Fruit fly (Drosophila melanogaster) whole organism, embryonic: ENCODE results near the gene lama.
A peak's percentile ranks its signal among the peaks of the same experiment; 100 is the strongest.

ENCODE experiments used
- BtbVII ChIP-seq: fragments of 200-800 bp; sonication (Bioruptor generic); optimal IDR thresholded peaks from 3 replicates; lab custom pipeline; 2017; ENCODE audit warnings: missing biosample characterization, mild to moderate bottlenecking, missing genetic modification characterization
- CG10209 ChIP-seq: fragments of 200-800 bp; sonication (Bioruptor generic); optimal IDR thresholded peaks from 3 replicates; lab custom pipeline; 2017; ENCODE audit warnings: missing biosample characterization, mild to moderate bottlenecking, missing genetic modification characterization, missing genetic modification reagents
- CG12942 ChIP-seq: fragments of 200-800 bp; sonication (Bioruptor generic); optimal IDR thresholded peaks from 3 replicates; lab custom pipeline; 2016; ENCODE audit warnings: missing biosample characterization, missing genetic modification characterization
- CG13894 ChIP-seq: fragments of 200-800 bp; sonication (Bioruptor generic); optimal IDR thresholded peaks from 3 replicates; lab custom pipeline; 2018; ENCODE audit warnings: missing biosample characterization, mild to moderate bottlenecking, missing genetic modification characterization, moderate library complexity
- CG15479 ChIP-seq: fragments of 200-800 bp; sonication (Bioruptor generic); optimal IDR thresholded peaks from 3 replicates; lab custom pipeline; 2019; ENCODE audit warnings: missing biosample characterization, mild to moderate bottlenecking, missing genetic modification characterization, moderate library complexity
- CG16779 ChIP-seq: fragments of 200-800 bp; sonication (Bioruptor generic); IDR thresholded peaks from 2 replicates; pipeline ENCODE4 v1.3.6; 2022; ENCODE audit warnings: missing biosample characterization, missing genetic modification characterization
- CG17612 ChIP-seq: fragments of 200-800 bp; sonication (Bioruptor generic); IDR thresholded peaks from 2 replicates; pipeline ENCODE4 v1.3.6; 2022; ENCODE audit warnings: missing biosample characterization, missing genetic modification characterization
- CG18011 ChIP-seq: fragments of 200-800 bp; sonication (Bioruptor generic); optimal IDR thresholded peaks from 2 replicates; lab custom pipeline; 2017; ENCODE audit warnings: missing biosample characterization, missing genetic modification characterization, mild to moderate bottlenecking, moderate library complexity, missing genotype
- CG2120 ChIP-seq: fragments of 200-800 bp; sonication (Bioruptor generic); optimal IDR thresholded peaks from 3 replicates; lab custom pipeline; 2016; ENCODE audit warnings: missing biosample characterization, missing genetic modification characterization
- CG31224 ChIP-seq: fragments of 200-800 bp; sonication (Bioruptor generic); IDR thresholded peaks from 2 replicates; pipeline ENCODE4 v1.3.6; 2022; ENCODE audit warnings: missing biosample characterization, missing genetic modification characterization
- CG4282 ChIP-seq: fragments of 200-800 bp; sonication (Bioruptor generic); optimal IDR thresholded peaks from 2 replicates; lab custom pipeline; 2016; ENCODE audit warnings: missing biosample characterization, missing genetic modification characterization
- CG4360 ChIP-seq: fragments of 200-800 bp; sonication (Bioruptor generic); IDR thresholded peaks from 2 replicates; pipeline ENCODE4 v1.3.6; 2022; ENCODE audit warnings: missing biosample characterization, missing genetic modification characterization
- CG4424 ChIP-seq: fragments of 200-800 bp; sonication (Bioruptor generic); optimal IDR thresholded peaks from 3 replicates; lab custom pipeline; 2016; ENCODE audit warnings: missing biosample characterization, missing genetic modification characterization
- CG4707 ChIP-seq: fragments of 200-800 bp; sonication (Bioruptor generic); optimal IDR thresholded peaks from 2 replicates; lab custom pipeline; 2018; ENCODE audit warnings: missing biosample characterization, mild to moderate bottlenecking, missing genetic modification characterization, moderate library complexity
- CG4730 ChIP-seq: fragments of 200-800 bp; sonication (Bioruptor generic); IDR thresholded peaks from 2 replicates; pipeline ENCODE4 v1.3.6; 2022; ENCODE audit warnings: missing biosample characterization, missing genetic modification characterization
- CG4820 ChIP-seq: fragments of 200-800 bp; sonication (Bioruptor generic); optimal IDR thresholded peaks from 3 replicates; lab custom pipeline; 2016; ENCODE audit warnings: missing biosample characterization, missing genetic modification characterization
- CG7271 ChIP-seq: fragments of 200-800 bp; sonication (Bioruptor generic); optimal IDR thresholded peaks from 2 replicates; lab custom pipeline; 2018; ENCODE audit warnings: missing biosample characterization, mild to moderate bottlenecking, missing genetic modification characterization, moderate library complexity
- CG7357 ChIP-seq: fragments of 200-800 bp; sonication (Bioruptor generic); IDR thresholded peaks from 3 replicates; pipeline ENCODE4 v1.3.6; 2022; ENCODE audit warnings: missing biosample characterization, missing genetic modification characterization
- CG8089 ChIP-seq: fragments of 200-800 bp; sonication (Bioruptor generic); optimal IDR thresholded peaks from 3 replicates; lab custom pipeline; 2016; ENCODE audit warnings: missing biosample characterization, missing genetic modification characterization
- Dek ChIP-seq: fragments of 200-800 bp; sonication (Bioruptor generic); optimal IDR thresholded peaks from 3 replicates; lab custom pipeline; 2019; ENCODE audit warnings: missing biosample characterization, mild to moderate bottlenecking, missing genetic modification characterization, moderate library complexity
- E2f1 ChIP-seq: fragments of 200-800 bp; sonication (Bioruptor generic); IDR thresholded peaks from 2 replicates; pipeline ENCODE4 v1.3.6; 2022; ENCODE audit warnings: missing biosample characterization, missing genetic modification characterization
- Ets65A ChIP-seq: fragments of 200-800 bp; sonication (Bioruptor generic); peaks from one replicate; lab custom pipeline; 2016; ENCODE audit warnings: missing biosample characterization, missing genetic modification characterization
- H2.0 ChIP-seq: fragments of 200-800 bp; sonication (Bioruptor generic); IDR thresholded peaks from 2 replicates; pipeline ENCODE4 v1.3.6; 2022; ENCODE audit warnings: missing biosample characterization, missing genetic modification characterization
- HmgZ ChIP-seq: fragments of 200-800 bp; sonication (Bioruptor generic); optimal IDR thresholded peaks from 2 replicates; lab custom pipeline; 2018; ENCODE audit warnings: missing biosample characterization, mild to moderate bottlenecking, missing genetic modification characterization
- Hmx ChIP-seq: fragments of 200-800 bp; sonication (Bioruptor generic); optimal IDR thresholded peaks from 2 replicates; lab custom pipeline; 2016; ENCODE audit warnings: missing biosample characterization, missing genetic modification characterization
- Lpt ChIP-seq: fragments of >200 bp; optimal IDR thresholded peaks from 2 replicates; lab custom pipeline; 2018; ENCODE audit warnings: missing biosample characterization, missing genetic modification characterization
- NFAT ChIP-seq: fragments of 200-800 bp; sonication (Bioruptor generic); IDR thresholded peaks from 2 replicates; pipeline ENCODE4 v1.3.6; 2022; ENCODE audit warnings: missing biosample characterization, missing genetic modification characterization
- amos ChIP-seq: fragments of 200-800 bp; sonication (Bioruptor generic); IDR thresholded peaks from 2 replicates; pipeline ENCODE4 v1.3.6; 2022; ENCODE audit warnings: missing biosample characterization, missing genetic modification characterization; ENCODE audit not compliant: partially characterized antibody
- ap ChIP-seq: fragments of 200-800 bp; sonication (Bioruptor generic); IDR thresholded peaks from 2 replicates; pipeline ENCODE4 v1.3.6; 2022; ENCODE audit warnings: missing biosample characterization, missing genetic modification characterization
- dati ChIP-seq: fragments of 200-800 bp; sonication (Bioruptor generic); IDR thresholded peaks from 2 replicates; pipeline ENCODE4 v1.3.6; 2022; ENCODE audit warnings: missing biosample characterization, missing genetic modification characterization
- gcm2 ChIP-seq: fragments of 200-800 bp; sonication (Bioruptor generic); optimal IDR thresholded peaks from 2 replicates; lab custom pipeline; 2016; ENCODE audit warnings: missing biosample characterization, missing genetic modification characterization
- hbn ChIP-seq: fragments of 200-800 bp; sonication (Bioruptor generic); IDR thresholded peaks from 2 replicates; pipeline ENCODE4 v1.3.6; 2022; ENCODE audit warnings: missing biosample characterization, missing genetic modification characterization; ENCODE audit not compliant: partially characterized antibody
- klu ChIP-seq: fragments of 200-800 bp; sonication (Bioruptor generic); IDR thresholded peaks from 2 replicates; pipeline ENCODE4 v1.3.6; 2022; ENCODE audit warnings: missing biosample characterization, missing genetic modification characterization
- kni ChIP-seq: fragments of 200-800 bp; sonication (Bioruptor generic); optimal IDR thresholded peaks from 3 replicates; lab custom pipeline; 2017; ENCODE audit warnings: mild to moderate bottlenecking, missing biosample characterization, missing genetic modification reagents, missing genetic modification characterization
- knrl ChIP-seq: fragments of 200-800 bp; sonication (Bioruptor generic); IDR thresholded peaks from 3 replicates; pipeline ENCODE4 v1.3.6; 2022; ENCODE audit warnings: missing biosample characterization, missing genetic modification characterization; ENCODE audit not compliant: partially characterized antibody
- lbe ChIP-seq: fragments of 200-800 bp; sonication (Bioruptor generic); optimal IDR thresholded peaks from 2 replicates; lab custom pipeline; 2016; ENCODE audit warnings: missing biosample characterization, mild to moderate bottlenecking, missing genetic modification characterization
- lola ChIP-seq, 3 experiments: fragments of >200 bp in 2 of 3; fragments of 200-800 bp in 1 of 3; sonication (Bioruptor generic) in 1 of 3; optimal IDR thresholded peaks; 2 replicates each; lab custom pipeline; 2017 to 2019; ENCODE audit warnings: missing biosample characterization in 3 of 3, missing genetic modification characterization in 3 of 3, mild to moderate bottlenecking in 1 of 3, moderate library complexity in 1 of 3
- mirr ChIP-seq: fragments of 200-800 bp; sonication (Bioruptor generic); optimal IDR thresholded peaks from 3 replicates; lab custom pipeline; 2018; ENCODE audit warnings: missing biosample characterization, mild to moderate bottlenecking, missing genetic modification characterization
- nerfin-1 ChIP-seq: fragments of 200-800 bp; sonication (Bioruptor generic); optimal IDR thresholded peaks from 3 replicates; lab custom pipeline; 2019; ENCODE audit warnings: missing biosample characterization, mild to moderate bottlenecking, missing genetic modification characterization, moderate library complexity
- nom ChIP-seq: fragments of 200-800 bp; sonication (Bioruptor generic); optimal IDR thresholded peaks from 2 replicates; lab custom pipeline; 2017; ENCODE audit warnings: missing biosample characterization, missing genetic modification characterization, mild to moderate bottlenecking, moderate library complexity, missing genetic modification reagents
- pfk ChIP-seq: fragments of 200-800 bp; sonication (Bioruptor generic); optimal IDR thresholded peaks from 2 replicates; lab custom pipeline; 2018; ENCODE audit warnings: missing biosample characterization, mild to moderate bottlenecking, missing genetic modification characterization, moderate library complexity
- pros ChIP-seq: fragments of 200-800 bp; sonication (Bioruptor generic); optimal IDR thresholded peaks from 3 replicates; lab custom pipeline; 2019; ENCODE audit warnings: missing biosample characterization, mild to moderate bottlenecking, missing genetic modification characterization, moderate library complexity
- pzg ChIP-seq: fragments of 200-800 bp; sonication (Bioruptor generic); optimal IDR thresholded peaks from 3 replicates; lab custom pipeline; 2018; ENCODE audit warnings: missing biosample characterization, mild to moderate bottlenecking, missing genetic modification characterization, moderate library complexity
- ro ChIP-seq: fragments of 200-800 bp; sonication (Bioruptor generic); IDR thresholded peaks from 2 replicates; pipeline ENCODE4 v1.3.6; 2022; ENCODE audit warnings: missing biosample characterization, missing genetic modification characterization
- sd ChIP-seq: fragments of 200-800 bp; sonication (Bioruptor generic); optimal IDR thresholded peaks from 3 replicates; lab custom pipeline; 2018; ENCODE audit warnings: missing biosample characterization, mild to moderate bottlenecking, missing genetic modification characterization, moderate library complexity
- so ChIP-seq: fragments of 200-800 bp; sonication (Bioruptor generic); IDR thresholded peaks from 3 replicates; pipeline ENCODE4 v1.3.6; 2022; ENCODE audit warnings: missing biosample characterization, missing genetic modification characterization
- ssp ChIP-seq: fragments of 200-800 bp; sonication (Bioruptor generic); IDR thresholded peaks from 2 replicates; pipeline ENCODE4 v1.3.6; 2022; ENCODE audit warnings: missing biosample characterization, missing genetic modification characterization
- stc ChIP-seq: fragments of 200-800 bp; sonication (Bioruptor generic); IDR thresholded peaks from 2 replicates; pipeline ENCODE4 v1.3.6; 2022; ENCODE audit warnings: missing biosample characterization, missing genetic modification characterization
- tup ChIP-seq: fragments of 200-800 bp; sonication (Bioruptor generic); optimal IDR thresholded peaks from 2 replicates; lab custom pipeline; 2016; ENCODE audit warnings: missing biosample characterization, mild to moderate bottlenecking, missing genetic modification characterization, moderate library complexity

Gene lama

dm6 chr3L:5355074-5355790 is 491 bp downstream of the lama start, which contains the start of gene CG46456 (continued):
- peak; percentile 96 for TF ChIP-seq HmgZ
- peak; percentile 84 for TF ChIP-seq klu (GFP tag; lab: Robert Waterston, UW)
- TF ChIP-seq BtbVII, result peak; percentile 96
- TF ChIP-seq CG17612 (GFP tag; lab: Robert Waterston, UW), result peak; percentile 61; the same call in 1 of the 2 replicates
- TF ChIP-seq CG4282, result no peak
- TF ChIP-seq Dek (tag; lab: Kevin White, UChicago), result peak; percentile 95
- no peak for TF ChIP-seq Ets65A (GFP tag; lab: Kevin White, UChicago)
- TF ChIP-seq so, result peak; percentile 96
- peak; percentile 78 for TF ChIP-seq CG4707 (GFP tag; lab: Kevin White, UChicago)
- TF ChIP-seq CG4424 (GFP tag; lab: Kevin White, UChicago), result peak; percentile 94
- peak; percentile 94 for TF ChIP-seq CG2120 (GFP tag; lab: Kevin White, UChicago)
- peak; percentile 74; the same call in 1 of the 2 replicates for TF ChIP-seq CG16779 (GFP tag; lab: Robert Waterston, UW)
- TF ChIP-seq H2.0 (GFP tag; lab: Robert Waterston, UW), result peak; percentile 88
- peak; percentile 66 for TF ChIP-seq Hmx (GFP tag; lab: Kevin White, UChicago)
- peak; percentile 9 for TF ChIP-seq pzg (GFP tag; lab: Kevin White, UChicago)
- peak; percentile 94 for TF ChIP-seq stc (GFP tag; lab: Robert Waterston, UW)
- peak; percentile 81 for TF ChIP-seq sd (tag; lab: Kevin White, UChicago)
- no peak for TF ChIP-seq hbn (GFP tag; lab: Robert Waterston, UW)
- peak; percentile 63 for TF ChIP-seq kni (GFP tag; lab: Kevin White, UChicago)
- TF ChIP-seq E2f1, result peak; percentile 91
- TF ChIP-seq CG10209 (GFP tag; lab: Kevin White, UChicago), result peak; percentile 95
- peak; percentile 86 for TF ChIP-seq NFAT (GFP tag; lab: Robert Waterston, UW)
- TF ChIP-seq gcm2, result peak; percentile 73
- TF ChIP-seq lbe (GFP tag; lab: Kevin White, UChicago), result peak; percentile 86
- peak; percentile 45; the same call in 1 of the 2 replicates for TF ChIP-seq ro
- no peak for TF ChIP-seq Lpt
- peak; percentile 45 for TF ChIP-seq pfk (GFP tag; lab: Kevin White, UChicago)
- peak; percentile 96 for TF ChIP-seq nerfin-1 (tag; lab: Kevin White, UChicago)
- peak; percentile 81 for TF ChIP-seq CG7357 (GFP tag; lab: Robert Waterston, UW)
- TF ChIP-seq CG7271 (tag; lab: Kevin White, UChicago), result peak; percentile 91
- TF ChIP-seq ap (GFP tag; lab: Robert Waterston, UW), result peak; percentile 84
- peak; percentile 80 for TF ChIP-seq CG4730
- peak; percentile 55 for TF ChIP-seq pros (GFP tag; lab: Kevin White, UChicago)
- TF ChIP-seq mirr, result peak; percentile 79
- peak; percentile 49 for TF ChIP-seq CG15479 (GFP tag; lab: Kevin White, UChicago)
- TF ChIP-seq amos (GFP tag; lab: Robert Waterston, UW), result peak; percentile 20; the same call in 1 of the 2 replicates
- TF ChIP-seq nom (GFP tag; lab: Kevin White, UChicago), result peak; percentile 91
- TF ChIP-seq CG4360 (GFP tag; lab: Robert Waterston, UW), result no peak
- no peak for TF ChIP-seq knrl (GFP tag; lab: Robert Waterston, UW)
- peak; percentile 96 for TF ChIP-seq CG13894 (tag; lab: Kevin White, UChicago)
- peak; percentile 77 for TF ChIP-seq ssp (GFP tag; lab: Robert Waterston, UW)
- peak; percentile 86 for TF ChIP-seq CG31224 (GFP tag; lab: Robert Waterston, UW)
- peak in 1 of 3 experiments; percentile 96 for TF ChIP-seq lola (GFP tag; optimal IDR thresholded peaks at IDR 0.05; lab: Kevin White, UChicago)
- TF ChIP-seq CG8089 (GFP tag; lab: Kevin White, UChicago), result peak; percentile 31
- TF ChIP-seq dati (GFP tag; lab: Robert Waterston, UW), result peak; percentile 70; the same call in 1 of the 2 replicates
- TF ChIP-seq CG4820, result peak; percentile 88
- TF ChIP-seq CG12942, result peak; percentile 88
- TF ChIP-seq tup (GFP tag; lab: Kevin White, UChicago), result peak; percentile 62
- TF ChIP-seq CG18011 (GFP tag; lab: Kevin White, UChicago), result peak; percentile 78
